Worm (Caenorhabditis elegans): ENCODE measurements around the gene aass-1.
A peak's percentile ranks its signal among the peaks of the same experiment; 100 is the strongest.

Gene aass-1

DNA sequence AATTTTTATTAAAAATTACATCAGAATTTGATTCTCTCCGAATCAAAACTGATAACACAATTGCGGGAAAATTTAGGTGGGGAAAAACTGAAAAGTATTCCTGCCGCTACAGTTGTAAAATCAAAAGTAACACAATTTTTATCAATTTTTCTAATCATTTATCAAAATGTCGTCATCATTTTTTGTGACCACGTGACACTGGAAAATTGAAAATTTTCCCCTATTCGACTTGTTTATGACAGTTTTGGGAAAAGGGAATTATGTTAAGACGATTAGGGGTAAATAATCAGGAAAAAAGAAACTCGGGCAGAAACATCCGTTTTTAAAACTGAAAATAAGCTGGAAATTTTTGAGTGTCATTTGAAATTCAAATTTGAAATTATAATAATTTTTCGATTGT, 51.9 kb downstream of the aass-1 start:
- peak; percentile 7 for TF ChIP-seq tlp-1 (tag; optimal IDR thresholded peaks at IDR 0.05)
- TF ChIP-seq nhr-90 (tag; optimal IDR thresholded peaks at IDR 0.05; ENCODE audit: poor library complexity) = peak; percentile 64
- no peak for TF ChIP-seq unc-86 (tag; optimal IDR thresholded peaks at IDR 0.05)
- TF ChIP-seq lin-35 (GFP tag; optimal IDR thresholded peaks at IDR 0.05) = peak in 1 of 2 experiments; percentile 35
- no peak for TF ChIP-seq swsn-7 (tag; optimal IDR thresholded peaks at IDR 0.05)
- peak; percentile 4 for TF ChIP-seq snu-23 (GFP tag; optimal IDR thresholded peaks at IDR 0.05)
- TF ChIP-seq efl-1 (optimal IDR thresholded peaks at IDR 0.05) = no peak
- peak in 1 of 2 experiments; percentile 35 for TF ChIP-seq efl-1 (GFP tag; optimal IDR thresholded peaks at IDR 0.05 in 1 of 2)
- TF ChIP-seq elt-2 (tag; optimal IDR thresholded peaks at IDR 0.05) = peak; percentile 94
- peak; percentile 41 for TF ChIP-seq nhr-71 (tag; optimal IDR thresholded peaks at IDR 0.05)
- no peak for TF ChIP-seq fkh-8 (tag; optimal IDR thresholded peaks at IDR 0.05)
- peak; percentile 11 for TF ChIP-seq nhr-20 (tag; optimal IDR thresholded peaks at IDR 0.05)
- TF ChIP-seq nhr-76 (tag; optimal IDR thresholded peaks at IDR 0.05) = no peak

DNA sequence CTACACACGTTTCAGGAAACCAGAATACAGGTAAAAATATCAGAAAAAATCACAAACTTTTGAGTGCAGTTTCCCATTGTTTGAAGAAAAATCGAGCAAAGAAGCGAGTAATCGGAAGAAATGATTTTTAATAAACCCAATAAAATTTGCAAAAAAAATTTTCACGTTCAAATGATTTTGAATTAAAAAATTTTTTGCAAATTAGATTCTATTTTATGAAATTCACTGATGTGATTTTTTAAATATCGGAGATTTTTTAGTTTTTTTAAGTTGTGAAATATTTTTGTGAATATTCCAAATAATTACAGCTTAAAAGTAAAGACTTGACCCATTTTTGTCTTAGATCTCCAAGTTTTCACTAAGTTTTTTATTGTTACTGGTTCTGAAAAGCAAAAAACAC, 53.3 kb downstream of the aass-1 start, which contains the start of gene pnp-1:
Gene pnp-1 (minus strand): TSS at position 101 of the 400 bp plus-strand sequence.
- no peak for TF ChIP-seq vab-15 (tag; optimal IDR thresholded peaks at IDR 0.05)
- no peak for TF ChIP-seq fos-1 (tag; optimal IDR thresholded peaks at IDR 0.05)
- TF ChIP-seq nhr-90 (tag; optimal IDR thresholded peaks at IDR 0.05; ENCODE audit: poor library complexity) = no peak
- no peak for TF ChIP-seq elt-2 (tag; optimal IDR thresholded peaks at IDR 0.05)
- TF ChIP-seq ceh-82 (tag; optimal IDR thresholded peaks at IDR 0.05) = no peak
- no peak for TF ChIP-seq alr-1 (tag; optimal IDR thresholded peaks at IDR 0.05; ENCODE audit: borderline replicate concordance)
- no peak for TF ChIP-seq C16A3.4 (tag; optimal IDR thresholded peaks at IDR 0.05)
- no peak for TF ChIP-seq pax-3 (tag; optimal IDR thresholded peaks at IDR 0.05)
- no peak for TF ChIP-seq lin-39 (tag; optimal IDR thresholded peaks at IDR 0.05)
- TF ChIP-seq tbx-2 (tag; optimal IDR thresholded peaks at IDR 0.05) = no peak
- TF ChIP-seq grh-1 (GFP tag; IDR thresholded peaks at IDR 0.05) = no peak
- no peak for TF ChIP-seq zip-4 (GFP tag; optimal IDR thresholded peaks at IDR 0.05)
- TF ChIP-seq efl-1 (optimal IDR thresholded peaks at IDR 0.05) = no peak
- no peak for TF ChIP-seq efl-1 (GFP tag; optimal IDR thresholded peaks at IDR 0.05 in 1 of 2)
- TF ChIP-seq nhr-20 (tag; optimal IDR thresholded peaks at IDR 0.05) = no peak
- TF ChIP-seq xbp-1 (tag; optimal IDR thresholded peaks at IDR 0.05) = no peak
- no peak for TF ChIP-seq swsn-7 (tag; optimal IDR thresholded peaks at IDR 0.05)

DNA sequence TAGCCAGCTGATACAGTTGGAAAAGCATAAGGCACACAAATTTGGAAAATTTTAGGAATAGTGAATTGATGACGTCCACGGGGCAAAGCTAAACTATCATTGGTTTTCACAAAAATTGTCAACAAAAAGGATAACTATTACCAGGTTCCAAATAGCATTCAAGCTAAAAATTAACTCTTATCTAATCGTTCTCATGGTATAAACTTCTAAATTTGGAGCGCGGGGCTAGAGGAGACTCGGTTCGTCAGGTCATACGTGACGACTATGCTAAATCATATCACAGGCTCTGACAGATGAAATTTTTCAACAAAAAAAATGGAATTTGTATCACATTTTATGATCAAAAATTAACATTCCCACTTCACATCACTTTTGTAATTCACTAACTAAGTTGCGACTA, 54.2 kb downstream of the aass-1 start:
- no peak for TF ChIP-seq ceh-8 (GFP tag; optimal IDR thresholded peaks at IDR 0.05)
- no peak for TF ChIP-seq efl-1 (optimal IDR thresholded peaks at IDR 0.05)
- TF ChIP-seq efl-1 (GFP tag; optimal IDR thresholded peaks at IDR 0.05 in 1 of 2) = peak in 1 of 2 experiments; percentile 91

ce11 chrIV:300307-300706, 55.4 kb downstream of the aass-1 start:
- TF ChIP-seq sup-37 (GFP tag; optimal IDR thresholded peaks at IDR 0.05) (no peak), unc-130 (tag; optimal IDR thresholded peaks at IDR 0.05) (no peak), aly-2 (tag; optimal IDR thresholded peaks at IDR 0.05) (no peak), dsc-1 (tag; optimal IDR thresholded peaks at IDR 0.05) (no peak), ceh-63 (GFP tag; optimal IDR thresholded peaks at IDR 0.05) (no peak), nhr-71 (tag; optimal IDR thresholded peaks at IDR 0.05) (no peak), ztf-11 (tag; optimal IDR thresholded peaks at IDR 0.05) (no peak), ces-1 (GFP tag; optimal IDR thresholded peaks at IDR 0.05) (no peak), nhr-90 (tag; optimal IDR thresholded peaks at IDR 0.05; ENCODE audit: poor library complexity) (no peak), ama-1 (optimal IDR thresholded peaks at IDR 0.05) (no peak), elt-3 (tag; optimal IDR thresholded peaks at IDR 0.05) (no peak), nhr-20 (tag; optimal IDR thresholded peaks at IDR 0.05) (no peak), zip-4 (GFP tag; optimal IDR thresholded peaks at IDR 0.05) (no peak), dpl-1 (GFP tag; optimal IDR thresholded peaks at IDR 0.05) (no peak), aha-1 (tag; optimal IDR thresholded peaks at IDR 0.05) (no peak), nhr-12 (tag; optimal IDR thresholded peaks at IDR 0.05) (no peak), elt-2 (tag; optimal IDR thresholded peaks at IDR 0.05) (no peak), C16A3.4 (tag; optimal IDR thresholded peaks at IDR 0.05) (no peak), rnt-1 (tag; optimal IDR thresholded peaks at IDR 0.05) (no peak)

Measured in whole organism, L1 larva.